Fruit fly (Drosophila melanogaster): ENCODE data around the gene CG10864.

The CG10864 gene

DNA sequence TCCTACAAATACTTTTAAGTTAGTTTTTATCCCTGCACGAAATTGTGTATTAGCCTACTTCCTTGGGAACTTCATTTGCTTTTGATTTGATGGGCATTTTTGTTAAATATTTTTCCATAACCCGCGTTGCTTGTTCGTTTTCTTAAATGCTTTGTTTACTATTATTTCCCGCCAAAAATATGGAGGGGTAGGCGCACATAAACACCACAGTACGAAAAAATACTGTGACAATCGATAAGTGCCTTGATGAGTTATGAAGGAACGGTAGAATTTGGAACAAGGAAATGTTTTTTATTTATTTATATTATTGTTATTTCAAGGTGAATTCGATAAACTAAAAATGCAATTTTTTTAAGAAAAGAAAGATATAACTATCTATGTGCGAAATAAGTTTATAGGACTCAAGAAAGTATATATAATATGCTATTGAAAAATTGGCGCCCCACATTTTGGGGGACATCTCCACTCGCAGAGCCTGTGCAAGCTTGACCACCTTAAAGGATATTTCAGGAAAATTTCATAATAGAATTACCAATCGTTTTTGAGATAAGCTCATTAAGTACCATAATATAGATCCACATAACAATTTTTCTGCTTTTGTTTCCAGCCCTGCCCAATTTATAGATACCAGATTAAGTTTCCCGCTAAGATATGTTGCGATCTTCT is 45.3 kb downstream of the CG10864 start, which contains the start of the genes WRNexo and Nup43 (continued):
- TF ChIP-seq HHEX (GFP tag; optimal IDR thresholded peaks at IDR 0.05): no peak
- peak; percentile 59 for TF ChIP-seq phol (tag; optimal IDR thresholded peaks at IDR 0.05)
- TF ChIP-seq fd3F (GFP tag; optimal IDR thresholded peaks at IDR 0.05): peak; percentile 24
- no peak for TF ChIP-seq CG1832 (GFP tag; optimal IDR thresholded peaks at IDR 0.05)
- TF ChIP-seq CG15696 (tag; optimal IDR thresholded peaks at IDR 0.05): peak; percentile 47
- TF ChIP-seq Deaf1 (tag; optimal IDR thresholded peaks at IDR 0.05): no peak
- TF ChIP-seq CG4820 (GFP tag; optimal IDR thresholded peaks at IDR 0.05): peak; percentile 9
- TF ChIP-seq CG2116 (GFP tag; optimal IDR thresholded peaks at IDR 0.05): peak; percentile 36
- TF ChIP-seq CG1024 (GFP tag; IDR thresholded peaks at IDR 0.05): 0 out of 2 replicates have a peak, but pooled peaks have one; percentile 24
- peak; percentile 43; the same call in 1 of the 2 replicates for TF ChIP-seq CG31441 (GFP tag; IDR thresholded peaks at IDR 0.05)
- peak; percentile 30; the same call in 1 of the 2 replicates for TF ChIP-seq CG4404 (GFP tag; IDR thresholded peaks at IDR 0.05)
- no peak for TF ChIP-seq CG14965 (GFP tag; optimal IDR thresholded peaks at IDR 0.05; ENCODE audit: borderline replicate concordance)
- no peak for TF ChIP-seq CG8765 (GFP tag; IDR thresholded peaks at IDR 0.05)
- no peak for TF ChIP-seq sim (GFP tag; IDR thresholded peaks at IDR 0.05)
- TF ChIP-seq CG6254 (GFP tag; optimal IDR thresholded peaks at IDR 0.05): no peak
- peak; percentile 44 for TF ChIP-seq Sin3A (optimal IDR thresholded peaks at IDR 0.05)
- peak; percentile 3 for TF ChIP-seq Camta (GFP tag; optimal IDR thresholded peaks at IDR 0.05)
- no peak for TF ChIP-seq HLH4C (GFP tag; IDR thresholded peaks at IDR 0.05; ENCODE audit: partially characterized antibody)
- peak; percentile 33; the same call in 1 of the 2 replicates for TF ChIP-seq ssp (GFP tag; IDR thresholded peaks at IDR 0.05)
- TF ChIP-seq CG3995 (GFP tag; optimal IDR thresholded peaks at IDR 0.05): peak; percentile 28
- TF ChIP-seq CG7357 (GFP tag; IDR thresholded peaks at IDR 0.05): 0 out of 3 replicates have a peak, but pooled peaks have one; percentile 23
- TF ChIP-seq CG8924 (tag; optimal IDR thresholded peaks at IDR 0.05): peak; percentile 29
- TF ChIP-seq bcd (GFP tag; optimal IDR thresholded peaks at IDR 0.05): peak; percentile 55
- peak; percentile 53 for TF ChIP-seq CG2712 (tag; optimal IDR thresholded peaks at IDR 0.05)
- TF ChIP-seq CG11398 (GFP tag; optimal IDR thresholded peaks at IDR 0.05): no peak
- TF ChIP-seq lilli (GFP tag; optimal IDR thresholded peaks at IDR 0.05): peak; percentile 56
- TF ChIP-seq Hmr (GFP tag; optimal IDR thresholded peaks at IDR 0.05): peak; percentile 35
- TF ChIP-seq ken (GFP tag; IDR thresholded peaks at IDR 0.05): peak; percentile 52; the same call in 1 of the 3 replicates
- TF ChIP-seq fd102C (GFP tag; optimal IDR thresholded peaks at IDR 0.05): no peak
- no peak for TF ChIP-seq CG6654 (GFP tag; optimal IDR thresholded peaks at IDR 0.05)
- TF ChIP-seq mam (GFP tag; optimal IDR thresholded peaks at IDR 0.05): peak; percentile 61
- TF ChIP-seq gsb (GFP tag; IDR thresholded peaks at IDR 0.05): no peak
- peak; percentile 37 for TF ChIP-seq CG10209 (GFP tag; optimal IDR thresholded peaks at IDR 0.05)
- peak; percentile 1 for TF ChIP-seq Dad (GFP tag; optimal IDR thresholded peaks at IDR 0.05)
- TF ChIP-seq kay (GFP tag; optimal IDR thresholded peaks at IDR 0.05): no peak
- peak; percentile 42 for TF ChIP-seq CG8944 (GFP tag; optimal IDR thresholded peaks at IDR 0.05)
- TF ChIP-seq tio (GFP tag; optimal IDR thresholded peaks at IDR 0.05): peak; percentile 46
- peak; percentile 47 for TF ChIP-seq pum (GFP tag; optimal IDR thresholded peaks at IDR 0.05)
- no peak for TF ChIP-seq abd-A (tag; optimal IDR thresholded peaks at IDR 0.05)
- TF ChIP-seq CG9727 (GFP tag; optimal IDR thresholded peaks at IDR 0.05): peak; percentile 19
- peak; percentile 33 for TF ChIP-seq Nf-YC (tag; optimal IDR thresholded peaks at IDR 0.05)
- TF ChIP-seq jumu (GFP tag; optimal IDR thresholded peaks at IDR 0.05): peak; percentile 31
- peak; percentile 44 for TF ChIP-seq Lhr (GFP tag; optimal IDR thresholded peaks at IDR 0.05)
- TF ChIP-seq jigr1 (GFP tag; IDR thresholded peaks at IDR 0.05): no peak
- TF ChIP-seq ttk (GFP tag; IDR thresholded peaks at IDR 0.05): peak; percentile 36; the same call in 1 of the 2 replicates
- TF ChIP-seq pzg (GFP tag; optimal IDR thresholded peaks at IDR 0.05): peak; percentile 46
- TF ChIP-seq CG17912 (GFP tag; optimal IDR thresholded peaks at IDR 0.05): no peak
- TF ChIP-seq sens (GFP tag): peak; percentile 90
- TF ChIP-seq Ptx1 (GFP tag; IDR thresholded peaks at IDR 0.05): peak; percentile 50
- no peak for TF ChIP-seq fd64A (GFP tag; optimal IDR thresholded peaks at IDR 0.05)

All from whole organism, embryonic.